Fruit fly (Drosophila melanogaster) whole organism, embryonic: Measurements from ENCODE around the gene brat.

Experiments
- Bdp1 ChIP-seq: fragments of 200-800 bp; sonication (Bioruptor generic); optimal IDR thresholded peaks from 3 replicates; lab custom pipeline; 2016; ENCODE audit warnings: missing biosample characterization, missing genetic modification characterization
- CG10654 ChIP-seq: fragments of 200-800 bp; sonication (Bioruptor generic); optimal IDR thresholded peaks from 2 replicates; lab custom pipeline; 2016; ENCODE audit warnings: missing biosample characterization, missing genetic modification characterization
- CG11696 ChIP-seq: fragments of 200-800 bp; sonication (Bioruptor generic); IDR thresholded peaks from 2 replicates; pipeline ENCODE4 v1.3.6; 2022; ENCODE audit warnings: missing biosample characterization, missing genetic modification characterization
- CG12104 ChIP-seq: fragments of 200-800 bp; sonication (Bioruptor generic); optimal IDR thresholded peaks from 3 replicates; lab custom pipeline; 2016; ENCODE audit warnings: missing biosample characterization, missing genetic modification characterization
- CG14860 ChIP-seq: fragments of 200-800 bp; sonication (Bioruptor generic); IDR thresholded peaks from 3 replicates; pipeline ENCODE4 v1.3.6; 2022; ENCODE audit warnings: missing biosample characterization, missing genetic modification characterization; ENCODE audit not compliant: partially characterized antibody
- CG14965 ChIP-seq: fragments of 200-800 bp; sonication (Bioruptor generic); optimal IDR thresholded peaks from 2 replicates; lab custom pipeline; 2016; ENCODE audit warnings: missing biosample characterization, missing genetic modification characterization, borderline replicate concordance
- CG1792 ChIP-seq: fragments of 200-800 bp; sonication (Bioruptor generic); optimal IDR thresholded peaks from 2 replicates; lab custom pipeline; 2016; ENCODE audit warnings: missing biosample characterization, missing genetic modification characterization
- CG2202 ChIP-seq: fragments of 200-800 bp; sonication (Bioruptor generic); optimal IDR thresholded peaks from 2 replicates; lab custom pipeline; 2018; ENCODE audit warnings: missing biosample characterization, mild to moderate bottlenecking, missing genetic modification characterization
- CG2678 ChIP-seq: fragments of 200-800 bp; sonication (Bioruptor generic); optimal IDR thresholded peaks from 3 replicates; lab custom pipeline; 2019; ENCODE audit warnings: missing biosample characterization, mild to moderate bottlenecking, missing genetic modification characterization, moderate library complexity
- CG32532 ChIP-seq: fragments of 200-800 bp; sonication (Bioruptor generic); IDR thresholded peaks from 2 replicates; pipeline ENCODE4 v1.3.6; 2022; ENCODE audit warnings: missing biosample characterization, missing genetic modification characterization
- CG3407 ChIP-seq: fragments of 200-800 bp; sonication (Bioruptor generic); optimal IDR thresholded peaks from 2 replicates; lab custom pipeline; 2018; ENCODE audit warnings: missing biosample characterization, mild to moderate bottlenecking, missing genetic modification characterization
- CG5180 ChIP-seq: fragments of 200-800 bp; sonication (Bioruptor generic); optimal IDR thresholded peaks from 3 replicates; lab custom pipeline; 2017; ENCODE audit warnings: missing biosample characterization, missing genetic modification characterization, mild to moderate bottlenecking, moderate library complexity, missing genetic modification reagents
- CG5245 ChIP-seq: fragments of 200-800 bp; sonication (Bioruptor generic); optimal IDR thresholded peaks from 3 replicates; lab custom pipeline; 2016; ENCODE audit warnings: missing biosample characterization, missing genetic modification characterization
- CG6765 ChIP-seq: fragments of 200-800 bp; sonication (Bioruptor generic); optimal IDR thresholded peaks from 3 replicates; lab custom pipeline; 2017; ENCODE audit warnings: missing biosample characterization, mild to moderate bottlenecking, missing genetic modification characterization
- CG6791 ChIP-seq: fragments of 200-800 bp; sonication (Bioruptor generic); IDR thresholded peaks from 3 replicates; pipeline ENCODE4 v1.3.6; 2022; ENCODE audit warnings: missing biosample characterization, missing genetic modification characterization; ENCODE audit not compliant: partially characterized antibody
- CTCF ChIP-seq: fragments of 200-800 bp; sonication (Bioruptor generic); optimal IDR thresholded peaks from 2 replicates; lab custom pipeline; 2017; ENCODE audit warnings: missing biosample characterization, mild to moderate bottlenecking, missing genetic modification characterization, moderate library complexity
- D ChIP-seq, 2 experiments: fragments of 200-800 bp in 1 of 2; fragments of >200 bp in 1 of 2; sonication (Bioruptor generic) in 1 of 2; optimal IDR thresholded peaks; 2 replicates in 1 of 2; 3 replicates in 1 of 2; lab custom pipeline; 2017; ENCODE audit warnings: mild to moderate bottlenecking in 1 of 2, missing biosample characterization in 1 of 2, missing genetic modification characterization in 1 of 2, missing genetic modification reagents in 1 of 2
- D19A ChIP-seq: fragments of 200-800 bp; optimal IDR thresholded peaks from 3 replicates; lab custom pipeline; 2019; ENCODE audit warnings: missing biosample characterization, mild to moderate bottlenecking, missing genetic modification characterization, moderate library complexity
- Fer2 ChIP-seq: fragments of 200-800 bp; sonication (Bioruptor generic); optimal IDR thresholded peaks from 2 replicates; lab custom pipeline; 2018; ENCODE audit warnings: missing biosample characterization, mild to moderate bottlenecking, missing genetic modification characterization, moderate library complexity
- HHEX ChIP-seq: fragments of 200-800 bp; sonication (Bioruptor generic); optimal IDR thresholded peaks from 3 replicates; lab custom pipeline; 2017; ENCODE audit warnings: missing biosample characterization, mild to moderate bottlenecking, missing genetic modification characterization, missing genetic modification reagents
- Hr51 ChIP-seq, 2 experiments: fragments of 200-800 bp; sonication (Bioruptor generic); optimal IDR thresholded peaks; 2 replicates in 1 of 2; 3 replicates in 1 of 2; lab custom pipeline; 2016 to 2018; ENCODE audit warnings: missing biosample characterization in 2 of 2, missing genetic modification characterization in 2 of 2, mild to moderate bottlenecking in 1 of 2, moderate library complexity in 1 of 2
- Mad ChIP-seq: fragments of 200-800 bp; sonication (Bioruptor generic); optimal IDR thresholded peaks from 2 replicates; lab custom pipeline; 2016; ENCODE audit warnings: missing biosample characterization, missing genetic modification characterization
- Mrtf ChIP-seq: fragments of 200-800 bp; sonication (Bioruptor generic); IDR thresholded peaks from 3 replicates; pipeline ENCODE4 v1.3.6; 2022; ENCODE audit warnings: missing biosample characterization, missing genetic modification characterization
- PHDP ChIP-seq: fragments of 200-800 bp; sonication (Bioruptor generic); optimal IDR thresholded peaks from 3 replicates; lab custom pipeline; 2018; ENCODE audit warnings: missing biosample characterization, mild to moderate bottlenecking, missing genetic modification characterization, moderate library complexity
- Ravus ChIP-seq: fragments of 200-800 bp; sonication (Bioruptor generic); IDR thresholded peaks from 2 replicates; pipeline ENCODE4 v1.3.6; 2022; ENCODE audit warnings: missing biosample characterization, missing genetic modification characterization
- Tbp ChIP-seq: fragments of >200 bp; optimal IDR thresholded peaks from 2 replicates; lab custom pipeline; 2018; ENCODE audit warnings: missing biosample characterization, missing genetic modification characterization
- Usf ChIP-seq: fragments of 200-800 bp; sonication (Bioruptor generic); optimal IDR thresholded peaks from 2 replicates; lab custom pipeline; 2017; ENCODE audit warnings: missing genotype, missing biosample characterization, missing genetic modification characterization
- ac ChIP-seq: fragments of 200-800 bp; sonication (Bioruptor generic); optimal IDR thresholded peaks from 3 replicates; lab custom pipeline; 2017; ENCODE audit warnings: missing biosample characterization, mild to moderate bottlenecking, missing genetic modification characterization
- amos ChIP-seq: fragments of 200-800 bp; sonication (Bioruptor generic); IDR thresholded peaks from 2 replicates; pipeline ENCODE4 v1.3.6; 2022; ENCODE audit warnings: missing biosample characterization, missing genetic modification characterization; ENCODE audit not compliant: partially characterized antibody
- br ChIP-seq: fragments of >200 bp; optimal IDR thresholded peaks from 2 replicates; lab custom pipeline; 2017
- cato ChIP-seq: fragments of 200-800 bp; sonication (Bioruptor generic); optimal IDR thresholded peaks from 2 replicates; lab custom pipeline; 2016; ENCODE audit warnings: missing biosample characterization, missing genetic modification characterization, borderline replicate concordance
- chinmo ChIP-seq: fragments of 200-800 bp; sonication (Bioruptor generic); IDR thresholded peaks from 4 replicates; pipeline ENCODE4 v1.3.6; 2022; ENCODE audit warnings: missing biosample characterization, missing genetic modification characterization; ENCODE audit not compliant: partially characterized antibody
- chm ChIP-seq: fragments of 200-800 bp; sonication (Bioruptor generic); IDR thresholded peaks from 2 replicates; pipeline ENCODE4 v1.3.6; 2022; ENCODE audit warnings: missing biosample characterization, missing genetic modification characterization
- dan ChIP-seq: fragments of 200-800 bp; sonication (Bioruptor generic); IDR thresholded peaks from 2 replicates; pipeline ENCODE4 v1.3.6; 2022; ENCODE audit warnings: missing biosample characterization, missing genetic modification characterization
- dati ChIP-seq: fragments of 200-800 bp; sonication (Bioruptor generic); IDR thresholded peaks from 2 replicates; pipeline ENCODE4 v1.3.6; 2022; ENCODE audit warnings: missing biosample characterization, missing genetic modification characterization
- fu2 ChIP-seq: fragments of 200-800 bp; sonication (Bioruptor generic); optimal IDR thresholded peaks from 2 replicates; lab custom pipeline; 2016; ENCODE audit warnings: missing biosample characterization, missing genetic modification characterization
- gsb-n ChIP-seq: fragments of 200-800 bp; sonication (Bioruptor generic); optimal IDR thresholded peaks from 3 replicates; lab custom pipeline; 2018; ENCODE audit warnings: missing biosample characterization, mild to moderate bottlenecking, missing genetic modification characterization
- hth ChIP-seq: fragments of >200 bp; optimal IDR thresholded peaks from 2 replicates; lab custom pipeline; 2017; ENCODE audit warnings: inconsistent platforms
- ind ChIP-seq: fragments of 200-800 bp; sonication (Bioruptor generic); optimal IDR thresholded peaks from 3 replicates; lab custom pipeline; 2016; ENCODE audit warnings: missing biosample characterization, missing genetic modification characterization
- insv ChIP-seq, 2 experiments: fragments of 200-800 bp; sonication (Bioruptor generic); optimal IDR thresholded peaks; 3 replicates each; lab custom pipeline; 2016 to 2018; ENCODE audit warnings: missing biosample characterization in 2 of 2, missing genetic modification characterization in 2 of 2
- jigr1 ChIP-seq: fragments of 200-800 bp; sonication (Bioruptor generic); IDR thresholded peaks from 3 replicates; pipeline ENCODE4 v1.3.6; 2022; ENCODE audit warnings: missing biosample characterization, missing genetic modification characterization
- otp ChIP-seq: fragments of 200-800 bp; sonication (Bioruptor generic); IDR thresholded peaks from 3 replicates; pipeline ENCODE4, ENCODE4 v1.3.6; 2022; ENCODE audit warnings: missing biosample characterization, missing genetic modification characterization
- pb ChIP-seq: fragments of 200-800 bp; sonication (Bioruptor generic); optimal IDR thresholded peaks from 3 replicates; lab custom pipeline; 2016; ENCODE audit warnings: missing biosample characterization, missing genetic modification characterization
- pita ChIP-seq: fragments of 200-800 bp; sonication (Bioruptor generic); optimal IDR thresholded peaks from 2 replicates; lab custom pipeline; 2017; ENCODE audit warnings: missing biosample characterization, mild to moderate bottlenecking, missing genetic modification characterization
- sens-2 ChIP-seq: fragments of 200-800 bp; sonication (Bioruptor generic); IDR thresholded peaks from 2 replicates; pipeline ENCODE4 v1.3.6; 2022; ENCODE audit warnings: missing biosample characterization, missing genetic modification characterization
- seq ChIP-seq: fragments of 200-800 bp; sonication (Bioruptor generic); IDR thresholded peaks from 2 replicates; pipeline ENCODE4 v1.3.6; 2022; ENCODE audit warnings: missing biosample characterization, missing genetic modification characterization
- ssp ChIP-seq: fragments of 200-800 bp; sonication (Bioruptor generic); IDR thresholded peaks from 2 replicates; pipeline ENCODE4 v1.3.6; 2022; ENCODE audit warnings: missing biosample characterization, missing genetic modification characterization
- sug ChIP-seq: fragments of 200-800 bp; optimal IDR thresholded peaks from 2 replicates; lab custom pipeline; 2019; ENCODE audit warnings: missing biosample characterization, mild to moderate bottlenecking, missing genetic modification characterization, moderate library complexity
- tgo ChIP-seq: fragments of 200-800 bp; sonication (Bioruptor generic); IDR thresholded peaks from 3 replicates; pipeline ENCODE4 v1.3.6; 2022; ENCODE audit warnings: missing biosample characterization, missing genetic modification characterization
- tio ChIP-seq: fragments of 200-800 bp; sonication (Bioruptor generic); optimal IDR thresholded peaks from 2 replicates; lab custom pipeline; 2017; ENCODE audit warnings: missing biosample characterization, missing genetic modification characterization, inconsistent platforms

Gene brat

dm6 chr2L:19133465-19134365 lies at the start of gene brat (continued):
- no peak for TF ChIP-seq Tbp (GFP tag; lab: Kevin White, UChicago)
- TF ChIP-seq HHEX (GFP tag; lab: Kevin White, UChicago) = peak; percentile 29
- TF ChIP-seq CG5245 (GFP tag; lab: Kevin White, UChicago) = no peak
- no peak for TF ChIP-seq chm (GFP tag; lab: Robert Waterston, UW)
- TF ChIP-seq otp = no peak
- no peak for TF ChIP-seq CTCF
- peak; percentile 44 for TF ChIP-seq fu2 (GFP tag; lab: Kevin White, UChicago)
- no peak for TF ChIP-seq CG14965
- no peak for TF ChIP-seq tio (GFP tag; lab: Kevin White, UChicago)
- no peak for TF ChIP-seq pita (GFP tag; lab: Kevin White, UChicago)
- TF ChIP-seq CG6765 = no peak
- no peak for TF ChIP-seq Ravus (GFP tag; lab: Robert Waterston, UW)
- TF ChIP-seq Fer2 (tag; lab: Kevin White, UChicago) = peak; percentile 33
- TF ChIP-seq br (lab: Kevin White, UChicago) = no peak
- peak; percentile 56 for TF ChIP-seq CG32532 (GFP tag; lab: Robert Waterston, UW)
- peak; percentile 95 to 98 for TF ChIP-seq insv (GFP tag; optimal IDR thresholded peaks at IDR 0.05; lab: Kevin White, UChicago)
- TF ChIP-seq D (optimal IDR thresholded peaks at IDR 0.05; lab: Kevin White, UChicago) = no peak
- TF ChIP-seq D (GFP tag; optimal IDR thresholded peaks at IDR 0.05; lab: Kevin White, UChicago) = no peak
- peak; percentile 35 for TF ChIP-seq CG1792 (GFP tag; lab: Kevin White, UChicago)
- TF ChIP-seq CG10654 (GFP tag; lab: Kevin White, UChicago) = peak; percentile 41
- no peak for TF ChIP-seq Mrtf
- TF ChIP-seq D19A (tag; lab: Kevin White, UChicago) = peak; percentile 64
- TF ChIP-seq seq (GFP tag; lab: Robert Waterston, UW) = peak; percentile 15; the same call in 1 of the 2 replicates
- no peak for TF ChIP-seq CG5180 (GFP tag; lab: Kevin White, UChicago)
- no peak for TF ChIP-seq sens-2
- TF ChIP-seq pb (GFP tag; lab: Kevin White, UChicago) = no peak
- TF ChIP-seq chinmo (GFP tag; lab: Robert Waterston, UW) = peak; percentile 81; the same call in 2 of the 4 replicates
- no peak for TF ChIP-seq CG3407 (GFP tag; lab: Kevin White, UChicago)
- no peak for TF ChIP-seq dati (GFP tag; lab: Robert Waterston, UW)
- TF ChIP-seq Usf = no peak
- peak; percentile 62 for TF ChIP-seq CG2678 (tag; lab: Kevin White, UChicago)
- TF ChIP-seq CG2202 (tag; lab: Kevin White, UChicago) = no peak
- TF ChIP-seq Bdp1 (GFP tag; lab: Kevin White, UChicago) = no peak
- peak; percentile 84 for TF ChIP-seq amos (GFP tag; lab: Robert Waterston, UW)
- TF ChIP-seq CG11696 (GFP tag; lab: Robert Waterston, UW) = no peak
- no peak for TF ChIP-seq Mad (GFP tag; lab: Kevin White, UChicago)
- peak; percentile 91 for TF ChIP-seq CG14860
- peak; percentile 70 for TF ChIP-seq sug
- TF ChIP-seq ind (GFP tag; lab: Kevin White, UChicago) = peak; percentile 63
- TF ChIP-seq gsb-n (tag; lab: Kevin White, UChicago) = peak; percentile 6
- TF ChIP-seq hth (lab: Kevin White, UChicago) = no peak
- TF ChIP-seq ac = no peak
- peak; percentile 78 for TF ChIP-seq ssp (GFP tag; lab: Robert Waterston, UW)
- no peak for TF ChIP-seq CG12104 (GFP tag; lab: Kevin White, UChicago)
- no peak for TF ChIP-seq dan
- peak; percentile 56; the same call in 1 of the 3 replicates for TF ChIP-seq jigr1 (GFP tag; lab: Robert Waterston, UW)
- peak; percentile 1 for TF ChIP-seq cato (GFP tag; lab: Kevin White, UChicago)
- TF ChIP-seq CG6791 (GFP tag; lab: Robert Waterston, UW) = peak; percentile 87
- TF ChIP-seq Hr51 (GFP tag; optimal IDR thresholded peaks at IDR 0.05; lab: Kevin White, UChicago) = peak; percentile 29 to 42
- TF ChIP-seq tgo (GFP tag; lab: Robert Waterston, UW) = no peak
- peak; percentile 40 for TF ChIP-seq PHDP (tag; lab: Kevin White, UChicago)
